Worm (Caenorhabditis elegans) whole organism, L2 larva: ENCODE results near the gene F23F1.2.

Experiments used
- F13H6.1 ChIP-seq: sonication (generic microtip); optimal IDR thresholded peaks from 2 replicates; lab custom pipeline; 2016; ENCODE audit warnings: missing genetic modification characterization, missing compliant biosample characterization
- Y55F3AM.14 ChIP-seq: fragments of 200-800 bp; sonication (Bioruptor generic); optimal IDR thresholded peaks from 2 replicates; lab custom pipeline; 2018; ENCODE audit warnings: mild to moderate bottlenecking, missing genetic modification characterization, missing compliant biosample characterization
- aly-2 ChIP-seq: fragments of 150-350 bp; optimal IDR thresholded peaks from 2 replicates; lab custom pipeline; 2014; ENCODE audit warnings: missing biosample characterization, missing genetic modification characterization
- ama-1 ChIP-seq: fragments of 150-350 bp; optimal IDR thresholded peaks from 2 replicates; lab custom pipeline; 2018; ENCODE audit warnings: inconsistent platforms
- ceh-16 ChIP-seq: fragments of 150-350 bp; optimal IDR thresholded peaks from 2 replicates; lab custom pipeline; 2014; ENCODE audit warnings: missing biosample characterization, missing genetic modification characterization
- ceh-82 ChIP-seq: fragments of 150-350 bp; optimal IDR thresholded peaks from 2 replicates; lab custom pipeline; 2014; ENCODE audit warnings: missing biosample characterization, missing genetic modification characterization
- crh-2 ChIP-seq: sonication (generic microtip); optimal IDR thresholded peaks from 2 replicates; lab custom pipeline; 2017; ENCODE audit warnings: missing biosample characterization, missing genetic modification characterization
- dmd-4 ChIP-seq: sonication (generic microtip); optimal IDR thresholded peaks from 2 replicates; lab custom pipeline; 2017; ENCODE audit warnings: missing biosample characterization, missing genetic modification characterization
- egl-27 ChIP-seq: sonication (generic microtip); optimal IDR thresholded peaks from 3 replicates; lab custom pipeline; 2017; ENCODE audit warnings: missing biosample characterization, missing genetic modification reagents, missing genetic modification characterization
- elt-1 ChIP-seq: fragments of 150-350 bp; optimal IDR thresholded peaks from 2 replicates; lab custom pipeline; 2014; ENCODE audit warnings: missing biosample characterization, missing genetic modification characterization
- elt-3 ChIP-seq: sonication (generic microtip); optimal IDR thresholded peaks from 2 replicates; lab custom pipeline; 2017; ENCODE audit warnings: missing biosample characterization, missing genetic modification characterization
- fos-1 ChIP-seq: fragments of 150-350 bp; optimal IDR thresholded peaks from 2 replicates; lab custom pipeline; 2014; ENCODE audit warnings: missing biosample characterization, missing genetic modification characterization
- lin-13 ChIP-seq: fragments of 150-350 bp; optimal IDR thresholded peaks from 2 replicates; lab custom pipeline; 2014; ENCODE audit warnings: missing biosample characterization, missing genetic modification reagents, missing genetic modification characterization
- lin-39 ChIP-seq: fragments of 150-350 bp; optimal IDR thresholded peaks from 2 replicates; lab custom pipeline; 2014; ENCODE audit warnings: missing biosample characterization, missing genetic modification reagents, missing genetic modification characterization
- lsy-2 ChIP-seq, 2 experiments: fragments of 150-350 bp in 1 of 2; sonication (generic microtip) in 1 of 2; optimal IDR thresholded peaks; 2 replicates each; lab custom pipeline; 2014 to 2017; ENCODE audit warnings: missing biosample characterization in 2 of 2, missing genetic modification characterization in 2 of 2
- mbf-1 ChIP-seq: sonication (generic microtip); optimal IDR thresholded peaks from 2 replicates; lab custom pipeline; 2017; ENCODE audit warnings: missing biosample characterization, missing genetic modification characterization
- nhr-10 ChIP-seq: sonication (generic microtip); optimal IDR thresholded peaks from 2 replicates; lab custom pipeline; 2017; ENCODE audit warnings: missing biosample characterization, missing genetic modification characterization
- nhr-11 ChIP-seq: fragments of 150-350 bp; optimal IDR thresholded peaks from 2 replicates; lab custom pipeline; 2014; ENCODE audit warnings: missing biosample characterization, missing genetic modification characterization
- nhr-129 ChIP-seq: fragments of 150-350 bp; optimal IDR thresholded peaks from 2 replicates; lab custom pipeline; 2014; ENCODE audit warnings: missing biosample characterization, missing genetic modification characterization
- nhr-21 ChIP-seq: fragments of 150-350 bp; optimal IDR thresholded peaks from 2 replicates; lab custom pipeline; 2014; ENCODE audit warnings: missing biosample characterization, missing genetic modification characterization
- nhr-237 ChIP-seq: fragments of 150-350 bp; optimal IDR thresholded peaks from 2 replicates; lab custom pipeline; 2014; ENCODE audit warnings: missing biosample characterization, missing genetic modification characterization
- nhr-6 ChIP-seq: fragments of 150-350 bp; optimal IDR thresholded peaks from 2 replicates; lab custom pipeline; 2014; ENCODE audit warnings: missing biosample characterization, missing genetic modification characterization
- nhr-77 ChIP-seq: fragments of 150-350 bp; optimal IDR thresholded peaks from 2 replicates; lab custom pipeline; 2014; ENCODE audit warnings: missing biosample characterization, missing genetic modification characterization
- peb-1 ChIP-seq: fragments of 150-350 bp; optimal IDR thresholded peaks from 2 replicates; lab custom pipeline; 2014; ENCODE audit warnings: missing biosample characterization, missing genetic modification characterization
- sem-4 ChIP-seq: fragments of 150-350 bp; optimal IDR thresholded peaks from 2 replicates; lab custom pipeline; 2014; ENCODE audit warnings: missing biosample characterization, missing genetic modification reagents, missing genetic modification characterization
- skn-1 ChIP-seq: sonication (generic microtip); optimal IDR thresholded peaks from 2 replicates; lab custom pipeline; 2017; ENCODE audit warnings: missing biosample characterization, missing genetic modification characterization
- unc-39 ChIP-seq: fragments of 150-350 bp; optimal IDR thresholded peaks from 2 replicates; lab custom pipeline; 2014; ENCODE audit warnings: missing biosample characterization, missing genetic modification characterization
- unc-55 ChIP-seq: fragments of 150-350 bp; sonication (generic microtip); optimal IDR thresholded peaks from 3 replicates; lab custom pipeline; 2014; ENCODE audit warnings: missing biosample characterization, missing genetic modification reagents, missing genetic modification characterization
- unc-62 ChIP-seq: fragments of 150-350 bp; optimal IDR thresholded peaks from 2 replicates; lab custom pipeline; 2014; ENCODE audit warnings: missing biosample characterization, missing genetic modification reagents, missing genetic modification characterization
- zag-1 ChIP-seq: fragments of 150-350 bp; optimal IDR thresholded peaks from 2 replicates; lab custom pipeline; 2014; ENCODE audit warnings: missing biosample characterization, missing genetic modification characterization
- ztf-1 ChIP-seq: fragments of 200-800 bp; sonication (Bioruptor generic); conservative IDR thresholded peaks from 2 replicates; pipeline ENCODE4 v1.3.6; 2022; ENCODE audit warnings: missing genetic modification characterization, missing compliant biosample characterization
- ztf-11 ChIP-seq: sonication (generic microtip); optimal IDR thresholded peaks from 2 replicates; lab custom pipeline; 2017; ENCODE audit warnings: missing biosample characterization, missing genetic modification characterization

The F23F1.2 gene

ce11 chrII:44740-45139 is 10.7 kb downstream of the F23F1.2 start, which contains the start of gene rpoa-49:
TSS of gene rpoa-49 (plus strand) at chrII:45040.
- TF ChIP-seq zag-1 (tag; lab: Kevin White, UChicago), result no peak

- no peak for TF ChIP-seq nhr-6 (tag; lab: Kevin White, UChicago)
- TF ChIP-seq nhr-10, result no peak
- TF ChIP-seq dmd-4 (tag; lab: Kevin White, UChicago), result no peak
- no peak for TF ChIP-seq nhr-21 (tag; lab: Kevin White, UChicago)
- no peak for TF ChIP-seq lsy-2 (tag; optimal IDR thresholded peaks at IDR 0.05; lab: Kevin White, UChicago)
Measured at ce11 chrII:46116-46515, 12.1 kb downstream of the F23F1.2 start, which contains the start of gene rpt-4. TSS of gene rpt-4 (minus strand) at chrII:46216.

ce11 chrII:47280-47679 is 13.3 kb downstream of the F23F1.2 start, which contains the start of gene C23H3.5:
TSS of gene C23H3.5 (plus strand) at chrII:47580.
- no peak for TF ChIP-seq nhr-11
- no peak for TF ChIP-seq lin-39 (tag; lab: Kevin White, UChicago)

- TF ChIP-seq fos-1 (tag; lab: Kevin White, UChicago) (peak; percentile 74), ama-1 (lab: Kevin White, UChicago) (no peak), crh-2 (tag; lab: Kevin White, UChicago) (peak; percentile 11), lin-13 (GFP tag; lab: Kevin White, UChicago) (peak; percentile 10)
- TF ChIP-seq, all 48 proteins: peak for 3
Measured at ce11 chrII:50862-51261, 16.9 kb downstream of the F23F1.2 start.

ce11 chrII:51352-51751 is 17.3 kb downstream of the F23F1.2 start, which contains the start of gene sptl-1:
TSS of gene sptl-1 (plus strand) at chrII:51652.
- TF ChIP-seq peb-1 (no peak), aly-2 (no peak), egl-27 (no peak), ceh-82 (no peak), F13H6.1 (tag; lab: Kevin White, UChicago) (no peak), ama-1 (lab: Kevin White, UChicago) (no peak), elt-3 (tag; lab: Kevin White, UChicago) (no peak), unc-39 (no peak), nhr-129 (tag; lab: Kevin White, UChicago) (no peak)

- TF ChIP-seq ama-1 (lab: Kevin White, UChicago) (no peak), unc-55 (GFP tag; lab: Kevin White, UChicago) (no peak), nhr-237 (tag; lab: Kevin White, UChicago) (no peak), ceh-82 (no peak), mbf-1 (tag; lab: Kevin White, UChicago) (no peak), unc-62 (no peak), egl-27 (no peak), crh-2 (tag; lab: Kevin White, UChicago) (no peak), nhr-77 (tag; lab: Kevin White, UChicago) (no peak), zag-1 (tag; lab: Kevin White, UChicago) (no peak), ztf-11 (tag; lab: Kevin White, UChicago) (no peak), skn-1 (tag; lab: Kevin White, UChicago) (no peak), lsy-2 (tag; optimal IDR thresholded peaks at IDR 0.05; lab: Kevin White, UChicago) (no peak), peb-1 (no peak)
Measured at ce11 chrII:55204-55603, 21.2 kb downstream of the F23F1.2 start, which contains the start of gene tre-5. TSS of gene tre-5 (minus strand) at chrII:55304.

- TF ChIP-seq elt-3 (tag; lab: Kevin White, UChicago) (no peak), peb-1 (no peak), F13H6.1 (tag; lab: Kevin White, UChicago) (no peak), sem-4 (tag; lab: Kevin White, UChicago) (no peak), fos-1 (tag; lab: Kevin White, UChicago) (no peak), elt-1 (tag; lab: Kevin White, UChicago) (no peak), Y55F3AM.14 (no peak), ztf-11 (tag; lab: Kevin White, UChicago) (no peak), unc-39 (no peak), ceh-16 (tag; lab: Kevin White, UChicago) (no peak), nhr-21 (tag; lab: Kevin White, UChicago) (no peak), unc-62 (no peak), ztf-1 (GFP tag; lab: Robert Waterston, UW) (no peak), ceh-82 (no peak)
Measured at ce11 chrII:57370-57769, 23.4 kb downstream of the F23F1.2 start, which contains the start of gene ascc-1. TSS of gene ascc-1 (plus strand) at chrII:57670.
